Worm (Caenorhabditis elegans) whole organism, young adult: ENCODE measurements around the gene Y57A10A.31.

Experiments
- F22D6.2 ChIP-seq: sonication (generic microtip); optimal IDR thresholded peaks from 2 replicates; lab custom pipeline; 2016; ENCODE audit warnings: mild to moderate bottlenecking, missing genetic modification characterization, missing compliant biosample characterization
- Y79H2A.3 ChIP-seq: fragments of 200-800 bp; sonication (Bioruptor generic); conservative IDR thresholded peaks from 2 replicates; pipeline ENCODE4 v1.3.6; 2022; ENCODE audit warnings: missing genetic modification reagents, missing genetic modification characterization, missing compliant biosample characterization
- cebp-1 ChIP-seq, 2 experiments: fragments of 200-800 bp in 1 of 2; sonication (Bioruptor generic) in 1 of 2; sonication (generic microtip) in 1 of 2; IDR thresholded peaks in 1 of 2; optimal IDR thresholded peaks in 1 of 2; 2 replicates each; pipeline versions ENCODE4 v1.3.6 to Lab custom; 2017 to 2022; ENCODE audit warnings: missing compliant biosample characterization in 2 of 2, missing genetic modification characterization in 2 of 2, mild to moderate bottlenecking in 1 of 2, missing genetic modification reagents in 1 of 2, moderate library complexity in 1 of 2
- hmg-1.2 ChIP-seq: fragments of 200-800 bp; sonication (Bioruptor generic); IDR thresholded peaks from 2 replicates; pipeline ENCODE4 v1.3.6; 2022; ENCODE audit warnings: missing genetic modification reagents, missing genetic modification characterization, missing compliant biosample characterization
- hmg-20 ChIP-seq: fragments of 200-800 bp; sonication (Bioruptor generic); IDR thresholded peaks from 2 replicates; pipeline ENCODE4 v1.3.6; 2022; ENCODE audit warnings: missing genetic modification reagents, missing genetic modification characterization, missing compliant biosample characterization
- nhr-80 ChIP-seq: sonication (generic microtip); optimal IDR thresholded peaks from 2 replicates; lab custom pipeline; 2016; ENCODE audit warnings: missing genetic modification characterization, missing compliant biosample characterization

Gene Y57A10A.31

DNA sequence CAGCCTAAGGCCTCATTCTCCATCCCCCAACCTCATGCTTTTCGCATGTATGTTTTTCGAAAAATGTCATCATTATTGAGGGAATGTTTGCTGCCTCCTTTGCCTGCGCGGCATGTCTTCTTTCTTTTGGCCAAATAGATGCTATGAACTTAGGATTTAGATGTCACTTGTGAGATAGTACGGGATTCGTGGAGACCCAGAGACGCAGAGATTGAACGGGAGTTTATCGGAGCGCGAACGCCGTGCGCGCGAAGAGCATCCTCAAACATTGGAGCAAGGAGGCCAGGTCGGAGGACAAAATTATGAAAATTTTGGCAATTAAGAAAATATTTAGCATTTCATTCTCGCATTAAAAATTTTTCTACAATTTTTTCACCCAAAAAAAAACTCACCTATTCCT is 59.8 kb downstream of the Y57A10A.31 start:
- TF ChIP-seq hmg-1.2 (peak; percentile 72), hmg-20 (GFP tag; lab: Robert Waterston, UW) (no peak), nhr-80 (tag; lab: Kevin White, UChicago) (no peak), F22D6.2 (tag; lab: Kevin White, UChicago) (no peak)

DNA sequence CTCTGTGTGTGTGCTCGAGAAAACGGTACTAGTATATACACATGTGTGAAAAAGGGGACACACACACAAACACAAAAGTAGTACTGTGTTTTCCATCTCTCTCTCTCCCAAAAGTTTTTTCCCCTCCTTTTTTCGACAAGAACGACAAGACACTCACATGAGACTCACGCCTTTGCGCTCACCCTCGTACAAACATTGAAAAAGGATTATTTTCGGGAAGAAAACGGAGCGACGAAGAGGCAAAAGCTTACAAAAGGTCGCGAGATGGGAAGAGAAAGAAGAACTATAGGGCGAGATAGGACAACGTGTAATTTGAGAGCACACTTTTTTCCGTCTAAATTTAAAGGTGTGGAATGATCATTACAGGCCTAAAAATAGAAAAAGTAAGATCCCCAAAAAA is 60.7 kb downstream of the Y57A10A.31 start:
- TF ChIP-seq nhr-80 (tag; lab: Kevin White, UChicago) (peak; percentile 45), cebp-1 (GFP tag; IDR thresholded peaks at IDR 0.05; lab: Robert Waterston, UW) (no peak), cebp-1 (tag; optimal IDR thresholded peaks at IDR 0.05; lab: Kevin White, UChicago) (peak; percentile 4), Y79H2A.3 (GFP tag; lab: Robert Waterston, UW) (no peak)
